Worm (Caenorhabditis elegans) whole organism, L1 larva: ENCODE measurements around the gene rsks-1.

Experiments
- C34B4.2 ChIP-seq: sonication (generic microtip); optimal IDR thresholded peaks from 2 replicates; lab custom pipeline; 2017; ENCODE audit warnings: mild to moderate bottlenecking, missing genetic modification characterization, missing compliant biosample characterization
- F16B12.6 ChIP-seq: fragments of 150-350 bp; optimal IDR thresholded peaks from 2 replicates; lab custom pipeline; 2014; ENCODE audit warnings: missing biosample characterization, missing genetic modification characterization
- Y116A8C.19 ChIP-seq: sonication (generic microtip); optimal IDR thresholded peaks from 2 replicates; lab custom pipeline; 2016; ENCODE audit warnings: missing compliant biosample characterization, missing genetic modification characterization, borderline replicate concordance
- alr-1 ChIP-seq: fragments of 200-800 bp; sonication (Bioruptor generic); optimal IDR thresholded peaks from 2 replicates; lab custom pipeline; 2018; ENCODE audit warnings: borderline replicate concordance, mild to moderate bottlenecking, missing genetic modification characterization, missing compliant biosample characterization
- aly-2 ChIP-seq: fragments of 150-350 bp; optimal IDR thresholded peaks from 2 replicates; lab custom pipeline; 2014; ENCODE audit warnings: missing biosample characterization, missing genetic modification characterization
- ama-1 ChIP-seq: fragments of 150-350 bp; optimal IDR thresholded peaks from 2 replicates; lab custom pipeline; 2014
- ceh-8 ChIP-seq: fragments of 200-800 bp; sonication (Bioruptor generic); optimal IDR thresholded peaks from 2 replicates; lab custom pipeline; 2018; ENCODE audit warnings: mild to moderate bottlenecking, missing genetic modification characterization, moderate library complexity, missing compliant biosample characterization
- ceh-82 ChIP-seq, 3 experiments: fragments of 150-350 bp in 1 of 3; sonication (generic microtip) in 2 of 3; optimal IDR thresholded peaks; 2 replicates each; lab custom pipeline; 2014 to 2017; ENCODE audit warnings: missing biosample characterization in 3 of 3, missing genetic modification characterization in 3 of 3
- ceh-88 ChIP-seq: fragments of 200-800 bp; sonication (Bioruptor generic); IDR thresholded peaks from 2 replicates; pipeline ENCODE4 v1.3.6; 2022; ENCODE audit warnings: missing genetic modification characterization, missing compliant biosample characterization
- ces-1 ChIP-seq: fragments of 150-350 bp; optimal IDR thresholded peaks from 2 replicates; lab custom pipeline; 2014; ENCODE audit warnings: missing biosample characterization, missing genetic modification reagents, missing genetic modification characterization
- dpl-1 ChIP-seq, 3 experiments: fragments of 150-350 bp in 2 of 3; sonication (generic microtip) in 1 of 3; optimal IDR thresholded peaks; 2 replicates each; lab custom pipeline; 2014 to 2017; ENCODE audit warnings: missing biosample characterization in 3 of 3, missing genetic modification characterization in 3 of 3, missing genetic modification reagents in 3 of 3
- dsc-1 ChIP-seq: sonication (generic microtip); optimal IDR thresholded peaks from 2 replicates; lab custom pipeline; 2016; ENCODE audit warnings: mild to moderate bottlenecking, missing genetic modification characterization, missing compliant biosample characterization
- efl-1 ChIP-seq, 4 experiments: fragments of 150-350 bp; optimal IDR thresholded peaks in 3 of 4; peaks in 1 of 4; 1 replicate in 1 of 4; 2 replicates in 3 of 4; lab custom pipeline; 2014; ENCODE audit warnings: missing biosample characterization in 2 of 4, missing genetic modification characterization in 2 of 4, missing genetic modification reagents in 2 of 4
- egl-13 ChIP-seq: sonication (generic microtip); optimal IDR thresholded peaks from 2 replicates; lab custom pipeline; 2016; ENCODE audit warnings: missing genotype, missing genetic modification reagents, missing genetic modification characterization, missing compliant biosample characterization
- elt-3 ChIP-seq, 6 experiments: fragments of 150-350 bp in 1 of 6; sonication (generic microtip); optimal IDR thresholded peaks; 2 replicates each; lab custom pipeline; 2017 to 2018; ENCODE audit warnings: missing biosample characterization in 6 of 6, missing genetic modification characterization in 6 of 6, inconsistent platforms in 1 of 6
- ets-5 ChIP-seq: fragments of 200-800 bp; sonication (Bioruptor generic); IDR thresholded peaks from 2 replicates; pipeline ENCODE4 v1.3.6; 2022; ENCODE audit warnings: missing genetic modification characterization, missing compliant biosample characterization
- fkh-8 ChIP-seq: sonication (generic microtip); optimal IDR thresholded peaks from 2 replicates; lab custom pipeline; 2016; ENCODE audit warnings: mild to moderate bottlenecking, missing genetic modification characterization, missing compliant biosample characterization
- grh-1 ChIP-seq: fragments of 200-800 bp; sonication (Bioruptor generic); IDR thresholded peaks from 2 replicates; pipeline ENCODE4 v1.3.6; 2022; ENCODE audit warnings: missing genetic modification reagents, missing genetic modification characterization, missing compliant biosample characterization
- hlh-4 ChIP-seq: sonication (generic microtip); optimal IDR thresholded peaks from 2 replicates; lab custom pipeline; 2016; ENCODE audit warnings: mild to moderate bottlenecking, missing genetic modification characterization, missing compliant biosample characterization
- hpl-2 ChIP-seq: fragments of 150-350 bp; optimal IDR thresholded peaks from 2 replicates; lab custom pipeline; 2014; ENCODE audit warnings: missing biosample characterization, missing genetic modification reagents, missing genetic modification characterization
- isw-1 ChIP-seq: fragments of 200-800 bp; sonication (Bioruptor generic); IDR thresholded peaks from 2 replicates; pipeline ENCODE4 v1.3.6; 2022; ENCODE audit warnings: missing genetic modification characterization, missing compliant biosample characterization
- lin-14 ChIP-seq: fragments of 200-800 bp; sonication (Bioruptor generic); optimal IDR thresholded peaks from 2 replicates; lab custom pipeline; 2018; ENCODE audit warnings: mild to moderate bottlenecking, missing genetic modification characterization, moderate library complexity, missing compliant biosample characterization
- lin-15B ChIP-seq: fragments of 150-350 bp; sonication (generic microtip); optimal IDR thresholded peaks from 3 replicates; lab custom pipeline; 2014; ENCODE audit warnings: missing biosample characterization, missing genetic modification characterization
- lin-35 ChIP-seq, 2 experiments: fragments of 150-350 bp; optimal IDR thresholded peaks; 2 replicates each; lab custom pipeline; 2014; ENCODE audit warnings: missing biosample characterization in 2 of 2, missing genetic modification characterization in 2 of 2, missing genetic modification reagents in 2 of 2
- lin-39 ChIP-seq: fragments of 150-350 bp; optimal IDR thresholded peaks from 2 replicates; lab custom pipeline; 2014; ENCODE audit warnings: missing biosample characterization, missing genetic modification reagents, missing genetic modification characterization
- lsy-2 ChIP-seq, 2 experiments: fragments of 150-350 bp; optimal IDR thresholded peaks; 2 replicates each; lab custom pipeline; 2014; ENCODE audit warnings: missing biosample characterization in 2 of 2, missing genetic modification characterization in 2 of 2
- mdl-1 ChIP-seq, 2 experiments: fragments of 150-350 bp; optimal IDR thresholded peaks; 2 replicates each; lab custom pipeline; 2014 to 2017; ENCODE audit warnings: missing biosample characterization in 2 of 2, missing genetic modification characterization in 2 of 2, inconsistent platforms in 1 of 2
- mef-2 ChIP-seq: fragments of 150-350 bp; optimal IDR thresholded peaks from 2 replicates; lab custom pipeline; 2014; ENCODE audit warnings: missing biosample characterization, missing genetic modification characterization
- nhr-12 ChIP-seq: sonication (generic microtip); optimal IDR thresholded peaks from 2 replicates; lab custom pipeline; 2017; ENCODE audit warnings: missing biosample characterization, missing genetic modification characterization
- nhr-237 ChIP-seq: fragments of 150-350 bp; optimal IDR thresholded peaks from 2 replicates; lab custom pipeline; 2014; ENCODE audit warnings: missing biosample characterization, missing genetic modification characterization
- nhr-28 ChIP-seq: fragments of 150-350 bp; optimal IDR thresholded peaks from 2 replicates; lab custom pipeline; 2014; ENCODE audit warnings: missing biosample characterization, missing genetic modification characterization
- nhr-71 ChIP-seq: sonication (generic microtip); optimal IDR thresholded peaks from 2 replicates; lab custom pipeline; 2016; ENCODE audit warnings: mild to moderate bottlenecking, missing genetic modification characterization, moderate library complexity, missing compliant biosample characterization
- nhr-76 ChIP-seq: sonication (generic microtip); optimal IDR thresholded peaks from 2 replicates; lab custom pipeline; 2017; ENCODE audit warnings: missing biosample characterization, missing genetic modification characterization
- nhr-84 ChIP-seq: sonication (generic microtip); optimal IDR thresholded peaks from 2 replicates; lab custom pipeline; 2017; ENCODE audit warnings: missing biosample characterization, missing genetic modification characterization
- nhr-85 ChIP-seq: sonication (generic microtip); peaks from one replicate; lab custom pipeline; 2016; ENCODE audit warnings: missing genetic modification characterization, inconsistent platforms, missing compliant biosample characterization
- pag-3 ChIP-seq: sonication (generic microtip); optimal IDR thresholded peaks from 2 replicates; lab custom pipeline; 2017; ENCODE audit warnings: missing genetic modification characterization, mild to moderate bottlenecking, missing compliant biosample characterization, antibody characterized with exemption, borderline replicate concordance; ENCODE audit not compliant: insufficient read depth
- pqm-1 ChIP-seq: sonication (generic microtip); optimal IDR thresholded peaks from 3 replicates; lab custom pipeline; 2017; ENCODE audit warnings: missing biosample characterization, missing genetic modification characterization
- rnt-1 ChIP-seq: sonication (generic microtip); optimal IDR thresholded peaks from 2 replicates; lab custom pipeline; 2016; ENCODE audit warnings: mild to moderate bottlenecking, missing genetic modification characterization, moderate library complexity, missing compliant biosample characterization
- skn-1 ChIP-seq: fragments of 150-350 bp; optimal IDR thresholded peaks from 2 replicates; lab custom pipeline; 2014; ENCODE audit warnings: missing biosample characterization, missing genetic modification characterization
- snpc-4 ChIP-seq: fragments of 150-350 bp; optimal IDR thresholded peaks from 2 replicates; lab custom pipeline; 2014; ENCODE audit warnings: missing biosample characterization, missing genetic modification characterization
- snu-23 ChIP-seq: sonication (generic microtip); optimal IDR thresholded peaks from 2 replicates; lab custom pipeline; 2016; ENCODE audit warnings: missing genetic modification characterization, missing compliant biosample characterization
- sox-4 ChIP-seq: sonication (generic microtip); optimal IDR thresholded peaks from 2 replicates; lab custom pipeline; 2016; ENCODE audit warnings: missing genetic modification characterization, missing compliant biosample characterization
- sup-37 ChIP-seq: fragments of 200-800 bp; sonication (Bioruptor generic); optimal IDR thresholded peaks from 2 replicates; lab custom pipeline; 2018; ENCODE audit warnings: mild to moderate bottlenecking, missing genetic modification characterization, missing compliant biosample characterization
- swsn-7 ChIP-seq: sonication (generic microtip); optimal IDR thresholded peaks from 2 replicates; lab custom pipeline; 2016; ENCODE audit warnings: missing genetic modification characterization, missing compliant biosample characterization
- unc-130 ChIP-seq: fragments of 150-350 bp; optimal IDR thresholded peaks from 2 replicates; lab custom pipeline; 2017; ENCODE audit warnings: missing biosample characterization, missing genetic modification characterization, inconsistent platforms
- unc-30 ChIP-seq: sonication (generic microtip); optimal IDR thresholded peaks from 2 replicates; lab custom pipeline; 2017; ENCODE audit warnings: missing biosample characterization, missing genetic modification characterization
- unc-62 ChIP-seq: fragments of 150-350 bp; optimal IDR thresholded peaks from 2 replicates; lab custom pipeline; 2014; ENCODE audit warnings: missing biosample characterization, missing genetic modification reagents, missing genetic modification characterization
- unc-86 ChIP-seq: sonication (generic microtip); optimal IDR thresholded peaks from 2 replicates; lab custom pipeline; 2016; ENCODE audit warnings: missing genetic modification characterization, missing compliant biosample characterization
- unc-98 ChIP-seq: fragments of 200-800 bp; sonication (Bioruptor generic); IDR thresholded peaks from 2 replicates; pipeline ENCODE4 v1.3.6; 2022; ENCODE audit warnings: missing genetic modification characterization, missing compliant biosample characterization
- xbp-1 ChIP-seq: sonication (generic microtip); optimal IDR thresholded peaks from 2 replicates; lab custom pipeline; 2016; ENCODE audit warnings: missing genetic modification characterization, missing compliant biosample characterization
- zag-1 ChIP-seq: fragments of 150-350 bp; optimal IDR thresholded peaks from 2 replicates; lab custom pipeline; 2014; ENCODE audit warnings: missing biosample characterization, missing genetic modification characterization
- zip-4 ChIP-seq: fragments of 200-800 bp; sonication (Bioruptor generic); optimal IDR thresholded peaks from 2 replicates; lab custom pipeline; 2018; ENCODE audit warnings: mild to moderate bottlenecking, missing genetic modification characterization, moderate library complexity, missing compliant biosample characterization
- ztf-11 ChIP-seq, 2 experiments: sonication (generic microtip); optimal IDR thresholded peaks; 2 replicates each; lab custom pipeline; 2016 to 2017; ENCODE audit warnings: missing genetic modification characterization in 2 of 2, missing biosample characterization in 1 of 2, missing compliant biosample characterization in 1 of 2

Gene rsks-1

ce11 chrIII:11286069-11286468 lies 41.1 kb downstream of the rsks-1 start:
- TF ChIP-seq ets-5 (GFP tag; lab: Robert Waterston, UW) = no peak
- TF ChIP-seq ces-1 (GFP tag; lab: Kevin White, UChicago) = no peak
- TF ChIP-seq ama-1 (lab: Kevin White, UChicago) = no peak
- no peak for TF ChIP-seq skn-1 (tag; lab: Kevin White, UChicago)
- no peak for TF ChIP-seq sup-37 (GFP tag; lab: Kevin White, UChicago)
- TF ChIP-seq mdl-1 (tag; optimal IDR thresholded peaks at IDR 0.05; lab: Kevin White, UChicago) = no peak
- peak; percentile 50 to 54 for TF ChIP-seq lsy-2 (tag; optimal IDR thresholded peaks at IDR 0.05; lab: Kevin White, UChicago)
- TF ChIP-seq mef-2 (tag; lab: Kevin White, UChicago) = no peak
- TF ChIP-seq ztf-11 (tag; optimal IDR thresholded peaks at IDR 0.05; lab: Kevin White, UChicago) = peak in 1 of 2 experiments; percentile 67
- peak; percentile 41 for TF ChIP-seq isw-1 (GFP tag; lab: Robert Waterston, UW)
- TF ChIP-seq pag-3 (tag; lab: Kevin White, UChicago) = no peak
- TF ChIP-seq sox-4 (tag; lab: Kevin White, UChicago) = no peak
- TF ChIP-seq hlh-4 = no peak
- peak; percentile 48 for TF ChIP-seq egl-13 (tag; lab: Kevin White, UChicago)
- TF ChIP-seq elt-3 (tag; optimal IDR thresholded peaks at IDR 0.05; lab: Kevin White, UChicago) = no peak
- TF ChIP-seq snu-23 (GFP tag; lab: Kevin White, UChicago) = peak; percentile 26
- TF ChIP-seq F16B12.6 (tag; lab: Kevin White, UChicago) = peak; percentile 22
- no peak for TF ChIP-seq nhr-28 (tag; lab: Kevin White, UChicago)
- no peak for TF ChIP-seq zip-4 (GFP tag; lab: Kevin White, UChicago)
- TF ChIP-seq unc-86 (tag; lab: Kevin White, UChicago) = peak; percentile 16
- TF ChIP-seq dpl-1 (GFP tag; optimal IDR thresholded peaks at IDR 0.05; lab: Kevin White, UChicago) = peak; percentile 81 to 90 (median 85)
- no peak for TF ChIP-seq nhr-84 (tag; lab: Kevin White, UChicago)
- TF ChIP-seq hpl-2 (GFP tag; lab: Kevin White, UChicago) = no peak
- no peak for TF ChIP-seq nhr-237 (tag; lab: Kevin White, UChicago)
- peak; percentile 11 for TF ChIP-seq lin-15B
- no peak for TF ChIP-seq Y116A8C.19 (tag; lab: Kevin White, UChicago)
- TF ChIP-seq nhr-85 = peak; percentile 86
- TF ChIP-seq pqm-1 (tag; lab: Kevin White, UChicago) = no peak
- peak; percentile 57 for TF ChIP-seq dsc-1 (tag; lab: Kevin White, UChicago)
- TF ChIP-seq snpc-4 (tag; lab: Kevin White, UChicago) = no peak
- TF ChIP-seq rnt-1 = no peak
- TF ChIP-seq xbp-1 (tag; lab: Kevin White, UChicago) = peak; percentile 41
- no peak for TF ChIP-seq alr-1 (tag; lab: Kevin White, UChicago)
- no peak for TF ChIP-seq unc-62 (GFP tag; lab: Kevin White, UChicago)
- peak; percentile 65 for TF ChIP-seq unc-98 (GFP tag; lab: Robert Waterston, UW)
- TF ChIP-seq grh-1 (GFP tag; lab: Robert Waterston, UW) = no peak; the same call in 1 of the 2 replicates
- no peak for TF ChIP-seq unc-30 (tag; lab: Kevin White, UChicago)
- peak; percentile 13 for TF ChIP-seq fkh-8 (tag; lab: Kevin White, UChicago)
- TF ChIP-seq nhr-12 (tag; lab: Kevin White, UChicago) = no peak
- TF ChIP-seq ceh-88 (GFP tag; lab: Robert Waterston, UW) = no peak
- no peak for TF ChIP-seq zag-1
- no peak for TF ChIP-seq nhr-76 (tag; lab: Kevin White, UChicago)
- peak in 1 of 3 experiments; percentile 53 for TF ChIP-seq ceh-82 (tag; optimal IDR thresholded peaks at IDR 0.05; lab: Kevin White, UChicago)
- no peak for TF ChIP-seq ceh-8
- TF ChIP-seq lin-14 (GFP tag; lab: Kevin White, UChicago) = no peak
- no peak for TF ChIP-seq aly-2
- TF ChIP-seq lin-35 (GFP tag; optimal IDR thresholded peaks at IDR 0.05; lab: Kevin White, UChicago) = peak; percentile 89 to 92
- TF ChIP-seq lin-39 (tag; lab: Kevin White, UChicago) = no peak
- peak; percentile 62 to 90 for TF ChIP-seq efl-1 (optimal IDR thresholded peaks at IDR 0.05; lab: Kevin White, UChicago)
- peak; percentile 91 to 98 for TF ChIP-seq efl-1 (GFP tag; optimal IDR thresholded peaks at IDR 0.05 in 1 of 2; lab: Kevin White, UChicago)
- TF ChIP-seq swsn-7 (tag; lab: Kevin White, UChicago) = no peak
- no peak for TF ChIP-seq C34B4.2 (tag; lab: Kevin White, UChicago)
- TF ChIP-seq nhr-71 (tag; lab: Kevin White, UChicago) = no peak
- TF ChIP-seq unc-130 (tag; lab: Kevin White, UChicago) = no peak
